Fruit fly (Drosophila melanogaster): ENCODE results near the gene Cyp4g1.

dm6 chrX:512527-512926, 43.4 kb upstream of the Cyp4g1 start:
- no peak for TF ChIP-seq CG13624 (GFP tag; optimal IDR thresholded peaks at IDR 0.05)
- TF ChIP-seq crp (GFP tag; optimal IDR thresholded peaks at IDR 0.05) = no peak
